Worm (Caenorhabditis elegans) whole organism, L4 larva: Measurements from ENCODE around the gene K10F12.7.

Source experiments
- F10B5.3 ChIP-seq: sonication (generic microtip); optimal IDR thresholded peaks from 2 replicates; lab custom pipeline; 2016; ENCODE audit warnings: mild to moderate bottlenecking, missing genetic modification characterization, missing compliant biosample characterization
- F26F4.8 ChIP-seq: fragments of 200-800 bp; sonication (Bioruptor generic); conservative IDR thresholded peaks from 2 replicates; pipeline ENCODE4 v1.3.6; 2022; ENCODE audit warnings: missing genetic modification characterization, missing compliant biosample characterization
- F44E2.7 ChIP-seq: fragments of 200-800 bp; sonication (Bioruptor generic); IDR thresholded peaks from 2 replicates; pipeline ENCODE4 v2.1.2; 2022; ENCODE audit warnings: missing genetic modification characterization, missing compliant biosample characterization
- R02D3.7 ChIP-seq: fragments of 150-350 bp; sonication (generic microtip); optimal IDR thresholded peaks from 3 replicates; lab custom pipeline; 2014; ENCODE audit warnings: missing biosample characterization, missing genetic modification characterization
- T20F7.1 ChIP-seq: fragments of 200-800 bp; sonication (Bioruptor generic); optimal IDR thresholded peaks from 2 replicates; lab custom pipeline; 2018; ENCODE audit warnings: mild to moderate bottlenecking, missing genetic modification characterization, missing compliant biosample characterization
- aha-1 ChIP-seq: fragments of 150-350 bp; peaks from one replicate; lab custom pipeline; 2014; ENCODE audit warnings: missing biosample characterization, missing genetic modification characterization
- ama-1 ChIP-seq: fragments of 150-350 bp; optimal IDR thresholded peaks from 2 replicates; lab custom pipeline; 2014; ENCODE audit warnings: inconsistent platforms, mixed read lengths
- ceh-20 ChIP-seq: fragments of 200-800 bp; sonication (Bioruptor generic); IDR thresholded peaks from 2 replicates; pipeline ENCODE4 v1.3.6; 2022; ENCODE audit warnings: missing genetic modification reagents, missing genetic modification characterization, missing compliant biosample characterization
- ces-1 ChIP-seq: fragments of 150-350 bp; sonication (generic microtip); optimal IDR thresholded peaks from 4 replicates; lab custom pipeline; 2014; ENCODE audit warnings: missing biosample characterization, missing genetic modification reagents, missing genetic modification characterization
- ctbp-1 ChIP-seq: fragments of 200-800 bp; sonication (Bioruptor generic); IDR thresholded peaks from 2 replicates; pipeline ENCODE4 v1.3.6; 2022; ENCODE audit warnings: missing genetic modification reagents, missing genetic modification characterization, missing compliant biosample characterization
- dmd-6 ChIP-seq: fragments of 200-800 bp; sonication (Bioruptor generic); IDR thresholded peaks from 2 replicates; pipeline ENCODE4 v1.3.6; 2022; ENCODE audit warnings: missing genetic modification reagents, missing genetic modification characterization, missing compliant biosample characterization
- dmd-9 ChIP-seq: fragments of 200-800 bp; sonication (Bioruptor generic); IDR thresholded peaks from 2 replicates; pipeline ENCODE4 v1.3.6; 2022; ENCODE audit warnings: missing genetic modification reagents, missing genetic modification characterization, missing compliant biosample characterization
- dpl-1 ChIP-seq: fragments of 150-350 bp; optimal IDR thresholded peaks from 2 replicates; lab custom pipeline; 2014; ENCODE audit warnings: missing biosample characterization, missing genetic modification reagents, missing genetic modification characterization
- egl-43 ChIP-seq: fragments of 200-800 bp; sonication (Bioruptor generic); IDR thresholded peaks from 2 replicates; pipeline ENCODE4 v1.3.6; 2022; ENCODE audit warnings: missing genetic modification reagents, missing genetic modification characterization, missing compliant biosample characterization
- hlh-30 ChIP-seq: sonication (generic microtip); optimal IDR thresholded peaks from 2 replicates; lab custom pipeline; 2017; ENCODE audit warnings: antibody characterized with exemption, mild to moderate bottlenecking, missing genetic modification characterization, missing compliant biosample characterization; ENCODE audit not compliant: insufficient read depth
- lin-13 ChIP-seq: fragments of 150-350 bp; optimal IDR thresholded peaks from 2 replicates; lab custom pipeline; 2014; ENCODE audit warnings: missing biosample characterization, missing genetic modification reagents, missing genetic modification characterization
- lin-15B ChIP-seq: fragments of 150-350 bp; sonication (generic microtip); optimal IDR thresholded peaks from 3 replicates; lab custom pipeline; 2014; ENCODE audit warnings: missing biosample characterization, missing genetic modification characterization
- lin-29 ChIP-seq: fragments of 200-800 bp; sonication (Bioruptor generic); IDR thresholded peaks from 2 replicates; pipeline ENCODE4 v1.3.6; 2022; ENCODE audit warnings: missing genetic modification reagents, missing genetic modification characterization, missing compliant biosample characterization
- lsy-2 ChIP-seq, 2 experiments: fragments of 150-350 bp in 1 of 2; sonication (generic microtip) in 1 of 2; optimal IDR thresholded peaks; 2 replicates each; lab custom pipeline; 2014 to 2017; ENCODE audit warnings: missing biosample characterization in 2 of 2, missing genetic modification characterization in 2 of 2
- mdt-29 ChIP-seq: fragments of 200-800 bp; sonication (Bioruptor generic); IDR thresholded peaks from 2 replicates; pipeline ENCODE4 v1.3.6; 2022; ENCODE audit warnings: missing genetic modification reagents, missing genetic modification characterization, missing compliant biosample characterization
- mes-2 ChIP-seq: sonication (generic microtip); optimal IDR thresholded peaks from 2 replicates; lab custom pipeline; 2016; ENCODE audit warnings: missing genotype, mild to moderate bottlenecking, missing genetic modification characterization, missing compliant biosample characterization; ENCODE audit not compliant: poor library complexity, severe bottlenecking
- mxl-2 ChIP-seq: fragments of 200-800 bp; sonication (Bioruptor generic); conservative IDR thresholded peaks from 2 replicates; pipeline ENCODE4 v1.3.6; 2022; ENCODE audit warnings: missing genetic modification reagents, missing genetic modification characterization, missing compliant biosample characterization
- nhr-10 ChIP-seq: fragments of 150-350 bp; optimal IDR thresholded peaks from 2 replicates; lab custom pipeline; 2014; ENCODE audit warnings: missing biosample characterization, missing genetic modification characterization
- nhr-28 ChIP-seq: fragments of 150-350 bp; optimal IDR thresholded peaks from 2 replicates; lab custom pipeline; 2014; ENCODE audit warnings: missing biosample characterization, missing genetic modification characterization
- saeg-2 ChIP-seq: fragments of 200-800 bp; sonication (Bioruptor generic); IDR thresholded peaks from 2 replicates; pipeline ENCODE4 v1.3.6; 2022; ENCODE audit warnings: missing genetic modification reagents, missing genetic modification characterization, missing compliant biosample characterization
- sdz-12 ChIP-seq: fragments of 200-800 bp; sonication (Bioruptor generic); optimal IDR thresholded peaks from 2 replicates; lab custom pipeline; 2018; ENCODE audit warnings: mild to moderate bottlenecking, missing genetic modification characterization, missing compliant biosample characterization
- snpc-4 ChIP-seq: fragments of 150-350 bp; optimal IDR thresholded peaks from 2 replicates; lab custom pipeline; 2014; ENCODE audit warnings: missing biosample characterization, missing genetic modification characterization
- spr-3 ChIP-seq: fragments of 200-800 bp; sonication (Bioruptor generic); optimal IDR thresholded peaks from 2 replicates; lab custom pipeline; 2018; ENCODE audit warnings: mild to moderate bottlenecking, missing genetic modification characterization, missing compliant biosample characterization
- tra-1 ChIP-seq: fragments of 200-800 bp; sonication (Bioruptor generic); IDR thresholded peaks from 2 replicates; pipeline ENCODE4 v1.3.6; 2022; ENCODE audit warnings: missing genetic modification reagents, missing genetic modification characterization, missing compliant biosample characterization
- unc-62 ChIP-seq, 3 experiments: fragments of 150-350 bp in 1 of 3; sonication (generic microtip); optimal IDR thresholded peaks in 2 of 3; peaks in 1 of 3; 1 replicate in 1 of 3; 2 replicates in 2 of 3; lab custom pipeline; 2014 to 2017; ENCODE audit warnings: missing biosample characterization in 3 of 3, missing genetic modification characterization in 3 of 3, missing genetic modification reagents in 3 of 3, missing genotype in 1 of 3
- vab-7 ChIP-seq: fragments of 200-800 bp; sonication (Bioruptor generic); IDR thresholded peaks from 2 replicates; pipeline ENCODE4 v1.3.6; 2022; ENCODE audit warnings: missing genetic modification reagents, missing genetic modification characterization, missing compliant biosample characterization
- zfp-2 ChIP-seq: sonication (generic microtip); optimal IDR thresholded peaks from 2 replicates; lab custom pipeline; 2016; ENCODE audit warnings: mild to moderate bottlenecking, missing genetic modification characterization, missing compliant biosample characterization
- zip-2 ChIP-seq: fragments of 150-350 bp; optimal IDR thresholded peaks from 2 replicates; lab custom pipeline; 2014; ENCODE audit warnings: missing biosample characterization, missing genetic modification characterization

The K10F12.7 gene

ce11 chrIII:402168-402813, 19.9 kb upstream of the K10F12.7 start, which contains the start of the genes Y55B1BL.1 and Y55B1BL.2 (continued):
- TF ChIP-seq dpl-1 = no peak
- no peak for TF ChIP-seq mes-2
- no peak for TF ChIP-seq ama-1 (lab: Kevin White, UChicago)

ce11 chrIII:400898-401297, 18.5 kb upstream of the K10F12.7 start:
- TF ChIP-seq nhr-28 (tag; lab: Kevin White, UChicago) (peak; percentile 62), hlh-30 (peak; percentile 22), tra-1 (GFP tag; lab: Robert Waterston, UW) (no peak)

ce11 chrIII:385068-385467, 2.7 kb upstream of the K10F12.7 start:
- TF ChIP-seq unc-62 (GFP tag; optimal IDR thresholded peaks at IDR 0.05 in 1 of 2; lab: Kevin White, UChicago) (peak in 1 of 2 experiments; percentile 96), unc-62 (tag; optimal IDR thresholded peaks at IDR 0.05; lab: Kevin White, UChicago) (no peak), ceh-20 (GFP tag; lab: Robert Waterston, UW) (no peak), hlh-30 (peak; percentile 20)

ce11 chrIII:381198-381597, 1.2 kb downstream of the K10F12.7 start, which contains the start of gene gsto-3:
gsto-3 (minus strand) TSS chrIII:381298.
- TF ChIP-seq nhr-10 = no peak
- TF ChIP-seq F10B5.3 (tag; lab: Kevin White, UChicago) = no peak
- TF ChIP-seq F26F4.8 = no peak
- TF ChIP-seq zfp-2 = no peak
- TF ChIP-seq lin-29 (GFP tag; lab: Robert Waterston, UW) = no peak
- TF ChIP-seq ces-1 (GFP tag; lab: Kevin White, UChicago) = no peak
- no peak for TF ChIP-seq dmd-6 (GFP tag; lab: Robert Waterston, UW)
- no peak for TF ChIP-seq egl-43
- TF ChIP-seq T20F7.1 (GFP tag; lab: Kevin White, UChicago) = no peak
- TF ChIP-seq spr-3 (GFP tag; lab: Kevin White, UChicago) = no peak
- no peak for TF ChIP-seq vab-7 (GFP tag; lab: Robert Waterston, UW)
- no peak for TF ChIP-seq lin-13 (GFP tag; lab: Kevin White, UChicago)
- TF ChIP-seq snpc-4 (tag; lab: Kevin White, UChicago) = no peak
- no peak for TF ChIP-seq F44E2.7 (GFP tag; lab: Robert Waterston, UW)
- TF ChIP-seq mes-2 = no peak

- TF ChIP-seq aha-1 (tag; lab: Kevin White, UChicago) (peak; percentile 26), sdz-12 (GFP tag; lab: Kevin White, UChicago) (no peak), lsy-2 (tag; optimal IDR thresholded peaks at IDR 0.05; lab: Kevin White, UChicago) (no peak), lin-15B (tag; lab: Kevin White, UChicago) (no peak), R02D3.7 (tag; lab: Kevin White, UChicago) (no peak), zip-2 (no peak), mxl-2 (GFP tag; lab: Robert Waterston, UW) (no peak), saeg-2 (GFP tag; lab: Robert Waterston, UW) (no peak), mdt-29 (no peak)
Observed at ce11 chrIII:365649-366048, 16.7 kb downstream of the K10F12.7 start, which contains the start of gene pll-1. pll-1 (plus strand) TSS chrIII:365949.

- no peak for TF ChIP-seq dmd-9
- TF ChIP-seq unc-62 (GFP tag; optimal IDR thresholded peaks at IDR 0.05 in 1 of 2; lab: Kevin White, UChicago) = peak in 1 of 2 experiments; percentile 77
- no peak for TF ChIP-seq unc-62 (tag; optimal IDR thresholded peaks at IDR 0.05; lab: Kevin White, UChicago)
- peak; percentile 32 for TF ChIP-seq aha-1 (tag; lab: Kevin White, UChicago)
- TF ChIP-seq ctbp-1 = 0 out of 2 replicates have a peak, but pooled peaks have one; percentile 37
Observed at ce11 chrIII:360315-360714, 22.1 kb downstream of the K10F12.7 start.
